Fruit fly (Drosophila melanogaster) whole organism, prepupa: ENCODE measurements around the gene CG14346.

Experiments
- CG11294 ChIP-seq: fragments of 200-800 bp; sonication (Bioruptor generic); IDR thresholded peaks from 2 replicates; pipeline ENCODE4 v1.3.6; 2022; ENCODE audit warnings: missing biosample characterization, missing genetic modification characterization
- CG3032 ChIP-seq: fragments of 200-800 bp; optimal IDR thresholded peaks from 2 replicates; lab custom pipeline; 2019; ENCODE audit warnings: missing biosample characterization, mild to moderate bottlenecking, missing genetic modification characterization, moderate library complexity
- fd59A ChIP-seq: fragments of 200-800 bp; sonication (Bioruptor generic); optimal IDR thresholded peaks from 2 replicates; lab custom pipeline; 2017; ENCODE audit warnings: missing biosample characterization, mild to moderate bottlenecking, missing genetic modification characterization, missing genetic modification reagents

DNA sequence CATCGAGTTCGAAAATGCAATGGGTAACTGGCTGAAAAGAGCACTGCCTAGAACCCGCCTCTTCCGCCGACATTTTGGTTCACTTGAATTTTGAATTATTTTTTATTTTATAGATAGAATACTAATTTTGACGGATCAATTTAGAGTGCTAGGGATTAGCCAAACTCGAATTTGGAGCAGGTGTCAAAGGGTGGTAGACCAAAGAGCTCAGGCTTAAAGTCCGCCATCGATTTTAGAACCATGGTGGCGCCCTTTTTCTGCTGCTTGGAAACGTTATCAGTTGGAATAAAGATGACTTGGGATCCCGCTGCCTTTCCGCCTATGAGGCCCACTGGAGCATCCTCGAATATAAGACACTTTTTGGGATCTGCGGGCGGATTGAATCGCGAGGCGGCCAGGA is 13.0 kb upstream of the CG14346 start, which contains the start of gene CG31924:
- TF ChIP-seq CG11294 (no peak), CG3032 (tag; lab: Kevin White, UChicago) (no peak), fd59A (GFP tag; lab: Kevin White, UChicago) (no peak)
